Worm (Caenorhabditis elegans) whole organism, dauer: ENCODE data around the gene rsa-2.

Experiments
- unc-62 ChIP-seq: sonication (generic microtip); optimal IDR thresholded peaks from 2 replicates; lab custom pipeline; 2017; ENCODE audit warnings: missing biosample characterization, missing genetic modification reagents, missing genetic modification characterization

rsa-2 gene

DNA sequence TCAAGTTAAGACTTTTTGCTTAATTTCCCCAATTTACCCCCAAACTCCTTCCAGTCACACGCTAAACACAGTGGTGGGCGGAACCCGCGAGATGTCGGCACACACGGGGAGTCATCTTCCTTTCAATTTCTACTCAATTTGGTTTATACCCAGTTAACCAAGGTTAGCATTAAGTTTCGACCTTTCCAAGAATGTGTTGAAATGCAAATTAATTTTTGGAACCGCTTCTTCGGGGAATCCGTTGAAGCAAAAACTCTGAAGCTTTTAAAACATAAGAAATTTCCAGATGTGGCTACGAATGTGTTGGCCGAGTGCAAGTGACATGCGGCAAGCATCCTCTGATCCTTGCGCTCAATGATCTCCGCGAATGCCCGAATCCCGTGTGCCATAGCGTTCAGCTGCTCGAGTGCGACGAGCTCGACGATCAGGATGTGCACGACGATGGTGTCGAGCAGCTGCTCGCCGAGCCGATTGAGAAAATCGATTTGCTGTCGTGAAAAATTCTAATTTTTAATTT lies 27.6 kb downstream of the rsa-2 start:
- no peak for TF ChIP-seq unc-62 (GFP tag; lab: Kevin White, UChicago)

ce11 chrIII:11091651-11092278 lies 28.5 kb downstream of the rsa-2 start:
- TF ChIP-seq unc-62 (GFP tag; lab: Kevin White, UChicago) = no peak

DNA sequence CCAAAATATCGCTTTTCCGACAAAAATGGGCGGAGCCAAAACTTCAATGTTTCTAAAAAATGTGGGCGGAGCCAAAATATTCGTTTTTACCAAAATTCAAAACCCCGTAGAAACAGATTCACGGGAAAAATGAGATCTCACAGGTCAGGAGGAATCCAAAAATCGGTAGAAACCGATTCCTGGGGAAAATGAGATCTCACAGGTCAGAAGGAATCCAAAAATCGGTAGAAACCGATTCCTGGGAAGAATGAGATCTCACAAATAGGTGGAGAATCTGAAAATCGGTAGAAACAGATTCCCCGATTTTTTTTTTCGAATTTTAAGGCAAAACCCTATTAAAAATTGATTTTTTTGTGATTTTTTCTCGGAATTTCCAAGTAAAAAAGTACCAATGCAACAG lies 30.2 kb downstream of the rsa-2 start:
- no peak for TF ChIP-seq unc-62 (GFP tag; lab: Kevin White, UChicago)

DNA sequence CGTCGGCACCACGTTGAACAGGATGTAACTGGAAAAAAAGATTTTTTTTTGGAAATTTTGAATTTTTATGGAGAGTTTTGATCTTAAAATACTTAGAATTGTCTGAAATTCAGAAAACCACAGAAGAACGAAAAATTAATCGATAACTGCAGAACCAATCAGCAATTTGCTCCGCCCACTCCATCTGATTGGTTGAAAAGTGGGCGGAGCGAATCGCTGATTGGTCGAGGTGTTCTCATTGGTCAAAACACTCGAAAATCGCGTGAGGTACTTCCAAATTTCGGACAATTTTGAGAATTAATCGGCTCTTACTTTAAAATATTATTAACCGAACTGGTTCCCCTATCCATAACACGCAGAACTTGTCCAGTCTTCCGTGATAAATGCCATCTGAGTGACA lies 32.4 kb downstream of the rsa-2 start:
- no peak for TF ChIP-seq unc-62 (GFP tag; lab: Kevin White, UChicago)

- no peak for TF ChIP-seq unc-62 (GFP tag; lab: Kevin White, UChicago)
Measured at ce11 chrIII:11099864-11100263, 36.6 kb downstream of the rsa-2 start, which contains the start of gene hmt-1. TSS of gene hmt-1 (minus strand) at chrIII:11099964.

DNA sequence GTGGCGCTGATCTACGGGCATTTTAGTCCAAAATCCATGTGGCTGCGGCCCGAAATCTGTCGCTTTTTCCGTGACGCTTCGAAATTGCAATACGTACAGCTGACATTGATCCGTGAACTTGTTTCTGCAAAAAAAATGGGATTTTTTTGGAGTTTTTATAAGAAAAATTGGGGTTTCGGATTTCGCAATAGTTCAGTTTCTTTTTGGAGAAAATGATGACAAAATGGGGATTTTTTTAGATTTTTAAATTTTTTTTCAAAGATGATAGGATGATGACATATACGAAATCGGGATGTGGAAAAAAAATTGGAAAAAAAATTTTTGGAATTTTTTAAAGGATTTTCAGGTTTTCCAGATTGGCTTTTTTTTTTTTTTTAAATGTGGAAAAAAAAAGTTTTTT lies 38.0 kb downstream of the rsa-2 start:
- TF ChIP-seq unc-62 (GFP tag; lab: Kevin White, UChicago) = no peak

- TF ChIP-seq unc-62 (GFP tag; lab: Kevin White, UChicago) = no peak
Measured at ce11 chrIII:11107327-11107726, 44.0 kb downstream of the rsa-2 start.

ce11 chrIII:11110756-11111155 lies 47.5 kb downstream of the rsa-2 start:
- no peak for TF ChIP-seq unc-62 (GFP tag; lab: Kevin White, UChicago)

- no peak for TF ChIP-seq unc-62 (GFP tag; lab: Kevin White, UChicago)
Measured at ce11 chrIII:11112718-11113117, 49.4 kb downstream of the rsa-2 start.

DNA sequence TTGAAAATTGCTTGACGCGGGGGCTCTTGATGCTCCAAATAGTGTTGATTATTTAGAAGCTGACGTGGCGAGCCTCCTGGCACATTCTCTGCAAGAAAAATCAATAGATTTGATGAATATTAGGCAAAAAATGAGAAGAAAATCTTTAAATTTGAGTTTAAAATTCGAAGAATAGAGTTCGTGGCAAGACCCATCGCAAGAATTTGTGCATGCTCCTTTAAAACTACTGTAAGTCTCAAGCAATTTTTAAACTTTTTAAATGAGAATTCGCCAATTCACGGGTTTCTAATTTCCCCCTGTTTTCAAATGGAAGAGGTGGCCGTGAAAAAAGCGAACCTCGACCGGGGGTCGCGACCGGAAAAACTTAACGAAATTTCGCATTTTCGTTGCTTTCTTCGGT lies 50.6 kb downstream of the rsa-2 start:
- no peak for TF ChIP-seq unc-62 (GFP tag; lab: Kevin White, UChicago)

ce11 chrIII:11115956-11116355 lies 52.7 kb downstream of the rsa-2 start:
- no peak for TF ChIP-seq unc-62 (GFP tag; lab: Kevin White, UChicago)
